Fruit fly (Drosophila melanogaster) whole organism, embryonic: ENCODE results near the gene CG34179.

ENCODE experiments used
- Antp ChIP-seq: fragments of 200-800 bp; sonication (Bioruptor generic); optimal IDR thresholded peaks from 3 replicates; lab custom pipeline; 2016; ENCODE audit warnings: missing biosample characterization, missing genetic modification characterization
- Atf-2 ChIP-seq: fragments of 200-800 bp; sonication (Bioruptor generic); optimal IDR thresholded peaks from 2 replicates; lab custom pipeline; 2016; ENCODE audit warnings: missing biosample characterization, missing genetic modification characterization
- B-H1 ChIP-seq: fragments of 200-800 bp; sonication (Bioruptor generic); IDR thresholded peaks from 3 replicates; pipeline ENCODE4 v1.3.6; 2022; ENCODE audit warnings: missing biosample characterization, missing genetic modification characterization
- CG10267 ChIP-seq: fragments of 200-800 bp; sonication (Bioruptor generic); optimal IDR thresholded peaks from 2 replicates; lab custom pipeline; 2018; ENCODE audit warnings: missing biosample characterization, mild to moderate bottlenecking, missing genetic modification characterization, moderate library complexity
- CG13296 ChIP-seq: fragments of 200-800 bp; sonication (Bioruptor generic); optimal IDR thresholded peaks from 3 replicates; lab custom pipeline; 2018; ENCODE audit warnings: missing biosample characterization, mild to moderate bottlenecking, missing genetic modification characterization
- CG13424 ChIP-seq: fragments of 200-800 bp; sonication (Bioruptor generic); optimal IDR thresholded peaks from 2 replicates; lab custom pipeline; 2019; ENCODE audit warnings: missing biosample characterization, mild to moderate bottlenecking, missing genetic modification characterization, moderate library complexity
- CG15601 ChIP-seq: fragments of 200-800 bp; sonication (Bioruptor generic); optimal IDR thresholded peaks from 3 replicates; lab custom pipeline; 2019; ENCODE audit warnings: missing biosample characterization, mild to moderate bottlenecking, missing genetic modification characterization, moderate library complexity
- CG2116 ChIP-seq: fragments of 200-800 bp; sonication (Bioruptor generic); optimal IDR thresholded peaks from 3 replicates; lab custom pipeline; 2018; ENCODE audit warnings: missing biosample characterization, mild to moderate bottlenecking, missing genetic modification characterization
- CG2120 ChIP-seq: fragments of 200-800 bp; sonication (Bioruptor generic); optimal IDR thresholded peaks from 3 replicates; lab custom pipeline; 2016; ENCODE audit warnings: missing biosample characterization, missing genetic modification characterization
- CG2129 ChIP-seq: fragments of 200-800 bp; sonication (Bioruptor generic); IDR thresholded peaks from 2 replicates; pipeline ENCODE4 v1.3.6; 2022; ENCODE audit warnings: missing biosample characterization, missing genetic modification characterization; ENCODE audit not compliant: partially characterized antibody
- CG34224 ChIP-seq: fragments of 200-800 bp; sonication (Bioruptor generic); IDR thresholded peaks from 3 replicates; pipeline ENCODE4 v1.3.6; 2022; ENCODE audit warnings: missing biosample characterization, missing genetic modification characterization; ENCODE audit not compliant: partially characterized antibody
- CG3847 ChIP-seq: fragments of 200-800 bp; sonication (Bioruptor generic); IDR thresholded peaks from 2 replicates; pipeline ENCODE4 v1.3.6; 2022; ENCODE audit warnings: missing biosample characterization, missing genetic modification characterization
- CG4730 ChIP-seq: fragments of 200-800 bp; sonication (Bioruptor generic); IDR thresholded peaks from 2 replicates; pipeline ENCODE4 v1.3.6; 2022; ENCODE audit warnings: missing biosample characterization, missing genetic modification characterization
- CG6791 ChIP-seq: fragments of 200-800 bp; sonication (Bioruptor generic); IDR thresholded peaks from 3 replicates; pipeline ENCODE4 v1.3.6; 2022; ENCODE audit warnings: missing biosample characterization, missing genetic modification characterization; ENCODE audit not compliant: partially characterized antibody
- CG7928 ChIP-seq: fragments of 200-800 bp; sonication (Bioruptor generic); optimal IDR thresholded peaks from 2 replicates; lab custom pipeline; 2017; ENCODE audit warnings: missing biosample characterization, mild to moderate bottlenecking, missing genetic modification characterization
- CG9437 ChIP-seq: fragments of 200-800 bp; sonication (Bioruptor generic); optimal IDR thresholded peaks from 2 replicates; lab custom pipeline; 2018; ENCODE audit warnings: missing biosample characterization, mild to moderate bottlenecking, missing genetic modification characterization
- CG9797 ChIP-seq: fragments of 200-800 bp; sonication (Bioruptor generic); optimal IDR thresholded peaks from 3 replicates; lab custom pipeline; 2018; ENCODE audit warnings: missing biosample characterization, mild to moderate bottlenecking, missing genetic modification characterization
- CTCF ChIP-seq: fragments of 200-800 bp; sonication (Bioruptor generic); optimal IDR thresholded peaks from 2 replicates; lab custom pipeline; 2017; ENCODE audit warnings: missing biosample characterization, mild to moderate bottlenecking, missing genetic modification characterization, moderate library complexity
- Doc3 ChIP-seq: fragments of 200-800 bp; sonication (Bioruptor generic); IDR thresholded peaks from 3 replicates; pipeline ENCODE4 v1.3.6; 2022; ENCODE audit warnings: missing biosample characterization, missing genetic modification characterization; ENCODE audit not compliant: partially characterized antibody
- ERR ChIP-seq: fragments of 200-800 bp; sonication (Bioruptor generic); optimal IDR thresholded peaks from 2 replicates; lab custom pipeline; 2016; ENCODE audit warnings: missing biosample characterization, missing genetic modification characterization
- HLH54F ChIP-seq: fragments of 200-800 bp; sonication (Bioruptor generic); optimal IDR thresholded peaks from 3 replicates; lab custom pipeline; 2016; ENCODE audit warnings: missing biosample characterization, missing genetic modification characterization
- HmgZ ChIP-seq: fragments of 200-800 bp; sonication (Bioruptor generic); optimal IDR thresholded peaks from 2 replicates; lab custom pipeline; 2018; ENCODE audit warnings: missing biosample characterization, mild to moderate bottlenecking, missing genetic modification characterization
- Hr51 ChIP-seq, 2 experiments: fragments of 200-800 bp; sonication (Bioruptor generic); optimal IDR thresholded peaks; 2 replicates in 1 of 2; 3 replicates in 1 of 2; lab custom pipeline; 2016 to 2018; ENCODE audit warnings: missing biosample characterization in 2 of 2, missing genetic modification characterization in 2 of 2, mild to moderate bottlenecking in 1 of 2, moderate library complexity in 1 of 2
- Lhr ChIP-seq: fragments of 200-800 bp; sonication (Bioruptor generic); optimal IDR thresholded peaks from 3 replicates; lab custom pipeline; 2017; ENCODE audit warnings: mild to moderate bottlenecking, missing biosample characterization, missing genetic modification reagents, missing genetic modification characterization
- MBD-R2 ChIP-seq: fragments of 200-800 bp; sonication (Bioruptor generic); IDR thresholded peaks from 2 replicates; pipeline ENCODE4 v1.3.6; 2022; ENCODE audit warnings: missing biosample characterization, missing genetic modification characterization
- Max ChIP-seq: fragments of 200-800 bp; sonication (Bioruptor generic); optimal IDR thresholded peaks from 2 replicates; lab custom pipeline; 2016; ENCODE audit warnings: missing biosample characterization, mild to moderate bottlenecking, missing genetic modification characterization
- Med ChIP-seq: fragments of 200-800 bp; sonication (Bioruptor generic); peaks from one replicate; lab custom pipeline; 2016; ENCODE audit warnings: missing biosample characterization, missing genetic modification characterization, mild to moderate bottlenecking, inconsistent platforms, moderate library complexity
- Myb ChIP-seq: fragments of 200-800 bp; sonication (Bioruptor generic); optimal IDR thresholded peaks from 2 replicates; lab custom pipeline; 2016; ENCODE audit warnings: missing biosample characterization, missing genetic modification characterization
- YL-1 ChIP-seq: fragments of 200-800 bp; sonication (Bioruptor generic); optimal IDR thresholded peaks from 3 replicates; lab custom pipeline; 2017; ENCODE audit warnings: missing biosample characterization, mild to moderate bottlenecking, missing genetic modification characterization
- bab2 ChIP-seq: fragments of 200-800 bp; sonication (Bioruptor generic); optimal IDR thresholded peaks from 2 replicates; lab custom pipeline; 2016; ENCODE audit warnings: missing biosample characterization, missing genetic modification characterization
- crp ChIP-seq, 2 experiments: fragments of 200-800 bp; sonication (Bioruptor generic); optimal IDR thresholded peaks; 2 replicates in 1 of 2; 3 replicates in 1 of 2; lab custom pipeline; 2017; ENCODE audit warnings: missing biosample characterization in 2 of 2, missing genetic modification characterization in 2 of 2, mild to moderate bottlenecking in 1 of 2, moderate library complexity in 1 of 2
- grn ChIP-seq: fragments of 200-800 bp; sonication (Bioruptor generic); optimal IDR thresholded peaks from 3 replicates; lab custom pipeline; 2017; ENCODE audit warnings: missing biosample characterization, missing genetic modification characterization
- jigr1 ChIP-seq: fragments of 200-800 bp; sonication (Bioruptor generic); IDR thresholded peaks from 3 replicates; pipeline ENCODE4 v1.3.6; 2022; ENCODE audit warnings: missing biosample characterization, missing genetic modification characterization
- knrl ChIP-seq: fragments of 200-800 bp; sonication (Bioruptor generic); IDR thresholded peaks from 3 replicates; pipeline ENCODE4 v1.3.6; 2022; ENCODE audit warnings: missing biosample characterization, missing genetic modification characterization; ENCODE audit not compliant: partially characterized antibody
- mld ChIP-seq: fragments of 200-800 bp; sonication (Bioruptor generic); IDR thresholded peaks from 3 replicates; pipeline ENCODE4 v1.3.6; 2022; ENCODE audit warnings: missing biosample characterization, missing genetic modification characterization; ENCODE audit not compliant: partially characterized antibody
- nerfin-2 ChIP-seq: fragments of 200-800 bp; sonication (Bioruptor generic); IDR thresholded peaks from 2 replicates; pipeline ENCODE4 v1.3.6; 2022; ENCODE audit warnings: missing biosample characterization, missing genetic modification characterization; ENCODE audit not compliant: partially characterized antibody
- nmo ChIP-seq: fragments of 200-800 bp; sonication (Bioruptor generic); optimal IDR thresholded peaks from 2 replicates; lab custom pipeline; 2018; ENCODE audit warnings: missing biosample characterization, mild to moderate bottlenecking, missing genetic modification characterization, moderate library complexity
- onecut ChIP-seq: fragments of 200-800 bp; sonication (Bioruptor generic); IDR thresholded peaks from 2 replicates; pipeline ENCODE4 v1.3.6; 2022; ENCODE audit warnings: missing biosample characterization, missing genetic modification characterization
- pan ChIP-seq, 4 experiments: fragments of >200 bp in 3 of 4; fragments of 200-800 bp in 1 of 4; sonication (Bioruptor generic) in 1 of 4; optimal IDR thresholded peaks in 3 of 4; IDR thresholded peaks in 1 of 4; 2 replicates each; pipeline versions ENCODE4 v1.3.6 to Lab custom; 2017 to 2022; ENCODE audit warnings: missing biosample characterization in 2 of 4, missing genetic modification characterization in 2 of 4, mixed read lengths in 1 of 4
- pb ChIP-seq: fragments of 200-800 bp; sonication (Bioruptor generic); optimal IDR thresholded peaks from 3 replicates; lab custom pipeline; 2016; ENCODE audit warnings: missing biosample characterization, missing genetic modification characterization
- sd ChIP-seq: fragments of 200-800 bp; sonication (Bioruptor generic); optimal IDR thresholded peaks from 3 replicates; lab custom pipeline; 2018; ENCODE audit warnings: missing biosample characterization, mild to moderate bottlenecking, missing genetic modification characterization, moderate library complexity
- sens-2 ChIP-seq: fragments of 200-800 bp; sonication (Bioruptor generic); IDR thresholded peaks from 2 replicates; pipeline ENCODE4 v1.3.6; 2022; ENCODE audit warnings: missing biosample characterization, missing genetic modification characterization
- slbo ChIP-seq: fragments of 200-800 bp; sonication (Bioruptor generic); IDR thresholded peaks from 2 replicates; pipeline ENCODE4 v1.3.6; 2022; ENCODE audit warnings: missing biosample characterization, missing genetic modification characterization
- vvl ChIP-seq: fragments of 200-800 bp; sonication (Bioruptor generic); IDR thresholded peaks from 2 replicates; pipeline ENCODE4 v1.3.6; 2022; ENCODE audit warnings: missing biosample characterization, missing genetic modification characterization
- wek ChIP-seq: fragments of 200-800 bp; sonication (Bioruptor generic); optimal IDR thresholded peaks from 3 replicates; lab custom pipeline; 2018; ENCODE audit warnings: missing biosample characterization, mild to moderate bottlenecking, missing genetic modification characterization, moderate library complexity

CG34179 gene

dm6 chr2L:6070656-6071231 lies 22.2 kb upstream of the CG34179 start, which contains the start of the genes CG9154 and Kr-h2 (continued):
- TF ChIP-seq CG7928 (GFP tag; lab: Kevin White, UChicago) (peak; percentile 75), sens-2 (GFP tag; lab: Robert Waterston, UW) (no peak), CTCF (GFP tag; lab: Kevin White, UChicago) (no peak), Lhr (GFP tag; lab: Kevin White, UChicago) (peak; percentile 83), YL-1 (GFP tag; lab: Kevin White, UChicago) (peak; percentile 8), Myb (GFP tag; lab: Kevin White, UChicago) (peak; percentile 87), CG9797 (peak; percentile 15), nerfin-2 (GFP tag; lab: Robert Waterston, UW) (peak; percentile 68), Hr51 (GFP tag; optimal IDR thresholded peaks at IDR 0.05; lab: Kevin White, UChicago) (peak in 1 of 2 experiments; percentile 3), knrl (GFP tag; lab: Robert Waterston, UW) (peak; percentile 77), nmo (GFP tag; lab: Kevin White, UChicago) (peak; percentile 61), CG4730 (GFP tag; lab: Robert Waterston, UW) (no peak), jigr1 (GFP tag; lab: Robert Waterston, UW) (peak; percentile 54; the same call in 1 of the 3 replicates), bab2 (no peak), CG13424 (tag; lab: Kevin White, UChicago) (peak; percentile 35), CG15601 (tag; lab: Kevin White, UChicago) (peak; percentile 48), crp (GFP tag; optimal IDR thresholded peaks at IDR 0.05; lab: Kevin White, UChicago) (peak in 1 of 2 experiments; percentile 12), mld (peak; percentile 55; the same call in 1 of the 3 replicates), CG34224 (peak; percentile 57), Med (peak; percentile 75), Antp (GFP tag; lab: Kevin White, UChicago) (peak; percentile 32), pb (GFP tag; lab: Kevin White, UChicago) (no peak), CG10267 (tag; lab: Kevin White, UChicago) (peak; percentile 57), Doc3 (GFP tag; lab: Robert Waterston, UW) (peak; percentile 44; the same call in 2 of the 3 replicates), CG2129 (GFP tag; lab: Robert Waterston, UW) (peak; percentile 32; the same call in 1 of the 2 replicates), CG13296 (peak; percentile 16), Max (peak; percentile 14), Atf-2 (GFP tag; lab: Kevin White, UChicago) (no peak), CG9437 (GFP tag; lab: Kevin White, UChicago) (peak; percentile 91), wek (GFP tag; lab: Kevin White, UChicago) (peak; percentile 95), CG2120 (GFP tag; lab: Kevin White, UChicago) (peak; percentile 70), MBD-R2 (peak; percentile 37; the same call in 1 of the 2 replicates), CG6791 (GFP tag; lab: Robert Waterston, UW) (peak; percentile 75; the same call in 2 of the 3 replicates), pan (optimal IDR thresholded peaks at IDR 0.05; lab: Kevin White, UChicago) (no peak), pan (GFP tag; optimal IDR thresholded peaks at IDR 0.05 in 1 of 2, IDR thresholded peaks at IDR 0.05 in 1 of 2) (peak in 1 of 2 experiments; percentile 41), sd (tag; lab: Kevin White, UChicago) (peak; percentile 33), ERR (GFP tag; lab: Kevin White, UChicago) (no peak), slbo (GFP tag; lab: Robert Waterston, UW) (peak; percentile 31; the same call in 1 of the 2 replicates), vvl (GFP tag; lab: Robert Waterston, UW) (peak; percentile 47; the same call in 1 of the 2 replicates), onecut (GFP tag; lab: Robert Waterston, UW) (0 out of 2 replicates have a peak, but pooled peaks have one; percentile 4), HmgZ (tag; lab: Kevin White, UChicago) (peak; percentile 12), HLH54F (peak; percentile 15), CG3847 (GFP tag; lab: Robert Waterston, UW) (peak; percentile 28; the same call in 1 of the 2 replicates), CG2116 (GFP tag; lab: Kevin White, UChicago) (peak; percentile 98), grn (GFP tag; lab: Kevin White, UChicago) (no peak), B-H1 (no peak; the same call in 2 of the 3 replicates)
